Worm (Caenorhabditis elegans) whole organism, L4 larva: Measurements from ENCODE around the gene F35E8.6.
A peak's percentile ranks its signal among the peaks of the same experiment; 100 is the strongest.

Experiments
- D1046.2 ChIP-seq: fragments of 200-800 bp; sonication (Bioruptor generic); IDR thresholded peaks from 2 replicates; pipeline ENCODE4 v1.3.6; 2022; ENCODE audit warnings: missing genetic modification characterization, missing compliant biosample characterization
- F26F4.8 ChIP-seq: fragments of 200-800 bp; sonication (Bioruptor generic); conservative IDR thresholded peaks from 2 replicates; pipeline ENCODE4 v1.3.6; 2022; ENCODE audit warnings: missing genetic modification characterization, missing compliant biosample characterization
- F44E2.7 ChIP-seq: fragments of 200-800 bp; sonication (Bioruptor generic); IDR thresholded peaks from 2 replicates; pipeline ENCODE4 v2.1.2; 2022; ENCODE audit warnings: missing genetic modification characterization, missing compliant biosample characterization
- F49E8.2 ChIP-seq: sonication (generic microtip); optimal IDR thresholded peaks from 2 replicates; lab custom pipeline; 2016; ENCODE audit warnings: missing compliant biosample characterization, mild to moderate bottlenecking, missing genetic modification characterization, borderline replicate concordance
- T26A8.4 ChIP-seq: fragments of 200-800 bp; sonication (Bioruptor generic); IDR thresholded peaks from 2 replicates; pipeline ENCODE4 v1.3.6; 2022; ENCODE audit warnings: missing genetic modification characterization, missing compliant biosample characterization
- Y105C5A.15 ChIP-seq: fragments of 200-800 bp; sonication (Bioruptor generic); IDR thresholded peaks from 2 replicates; pipeline ENCODE4 v1.3.6; 2022; ENCODE audit warnings: missing genetic modification characterization, missing compliant biosample characterization
- Y5F2A.4 ChIP-seq: fragments of 200-800 bp; sonication (Bioruptor generic); optimal IDR thresholded peaks from 2 replicates; lab custom pipeline; 2018; ENCODE audit warnings: mild to moderate bottlenecking, missing genetic modification characterization, missing compliant biosample characterization
- Y75B8A.6 ChIP-seq: fragments of 200-800 bp; sonication (Bioruptor generic); IDR thresholded peaks from 2 replicates; pipeline ENCODE4 v1.3.6; 2022; ENCODE audit warnings: missing genetic modification reagents, missing genetic modification characterization, missing compliant biosample characterization
- ZK546.5 ChIP-seq, 2 experiments: sonication (generic microtip); optimal IDR thresholded peaks; 2 replicates each; lab custom pipeline; 2017; ENCODE audit warnings: missing biosample characterization in 2 of 2, missing genetic modification characterization in 2 of 2
- aha-1 ChIP-seq: fragments of 150-350 bp; peaks from one replicate; lab custom pipeline; 2014; ENCODE audit warnings: missing biosample characterization, missing genetic modification characterization
- attf-4 ChIP-seq: sonication (generic microtip); optimal IDR thresholded peaks from 3 replicates; lab custom pipeline; 2017; ENCODE audit warnings: missing biosample characterization, missing genetic modification characterization
- ceh-20 ChIP-seq: fragments of 200-800 bp; sonication (Bioruptor generic); IDR thresholded peaks from 2 replicates; pipeline ENCODE4 v1.3.6; 2022; ENCODE audit warnings: missing genetic modification reagents, missing genetic modification characterization, missing compliant biosample characterization
- ceh-62 ChIP-seq: sonication (generic microtip); optimal IDR thresholded peaks from 2 replicates; lab custom pipeline; 2017; ENCODE audit warnings: missing biosample characterization, missing genetic modification characterization
- ces-1 ChIP-seq: fragments of 150-350 bp; sonication (generic microtip); optimal IDR thresholded peaks from 4 replicates; lab custom pipeline; 2014; ENCODE audit warnings: missing biosample characterization, missing genetic modification reagents, missing genetic modification characterization
- cey-2 ChIP-seq: sonication (generic microtip); optimal IDR thresholded peaks from 3 replicates; lab custom pipeline; 2017; ENCODE audit warnings: missing genetic modification characterization, mild to moderate bottlenecking, missing compliant biosample characterization, antibody characterized with exemption, borderline replicate concordance; ENCODE audit not compliant: insufficient read depth
- daf-8 ChIP-seq: fragments of 200-800 bp; sonication (Bioruptor generic); IDR thresholded peaks from 2 replicates; pipeline ENCODE4 v1.3.6; 2022; ENCODE audit warnings: missing genetic modification characterization, missing compliant biosample characterization
- dmd-8 ChIP-seq: fragments of 200-800 bp; sonication (Bioruptor generic); IDR thresholded peaks from 2 replicates; pipeline ENCODE4 v1.3.6; 2022; ENCODE audit warnings: missing genetic modification characterization, missing compliant biosample characterization
- dmd-9 ChIP-seq: fragments of 200-800 bp; sonication (Bioruptor generic); IDR thresholded peaks from 2 replicates; pipeline ENCODE4 v1.3.6; 2022; ENCODE audit warnings: missing genetic modification reagents, missing genetic modification characterization, missing compliant biosample characterization
- dve-1 ChIP-seq: sonication (generic microtip); optimal IDR thresholded peaks from 2 replicates; lab custom pipeline; 2017; ENCODE audit warnings: antibody characterized with exemption, mild to moderate bottlenecking, missing genetic modification characterization, missing compliant biosample characterization; ENCODE audit not compliant: insufficient read depth
- egl-43 ChIP-seq: fragments of 200-800 bp; sonication (Bioruptor generic); IDR thresholded peaks from 2 replicates; pipeline ENCODE4 v1.3.6; 2022; ENCODE audit warnings: missing genetic modification reagents, missing genetic modification characterization, missing compliant biosample characterization
- fos-1 ChIP-seq: fragments of 150-350 bp; optimal IDR thresholded peaks from 2 replicates; lab custom pipeline; 2014; ENCODE audit warnings: missing biosample characterization, missing genetic modification characterization
- hif-1 ChIP-seq, 2 experiments: sonication (generic microtip); optimal IDR thresholded peaks; 2 replicates each; lab custom pipeline; 2016 to 2017; ENCODE audit warnings: missing compliant biosample characterization in 2 of 2, missing genetic modification characterization in 2 of 2, missing genetic modification reagents in 2 of 2, missing genotype in 2 of 2, mild to moderate bottlenecking in 1 of 2
- hlh-30 ChIP-seq: sonication (generic microtip); optimal IDR thresholded peaks from 2 replicates; lab custom pipeline; 2017; ENCODE audit warnings: antibody characterized with exemption, mild to moderate bottlenecking, missing genetic modification characterization, missing compliant biosample characterization; ENCODE audit not compliant: insufficient read depth
- hmg-1.1 ChIP-seq: fragments of 200-800 bp; sonication (Bioruptor generic); IDR thresholded peaks from 2 replicates; pipeline ENCODE4 v1.3.6; 2022; ENCODE audit warnings: missing genetic modification reagents, missing genetic modification characterization, missing compliant biosample characterization
- lim-7 ChIP-seq: fragments of 200-800 bp; sonication (Bioruptor generic); IDR thresholded peaks from 2 replicates; pipeline ENCODE4 v1.3.6; 2022; ENCODE audit warnings: missing genetic modification characterization, missing compliant biosample characterization
- lin-1 ChIP-seq: fragments of 200-800 bp; sonication (Bioruptor generic); IDR thresholded peaks from 2 replicates; pipeline ENCODE4 v1.3.6; 2022; ENCODE audit warnings: missing genetic modification reagents, missing genetic modification characterization, missing compliant biosample characterization
- lin-29 ChIP-seq: fragments of 200-800 bp; sonication (Bioruptor generic); IDR thresholded peaks from 2 replicates; pipeline ENCODE4 v1.3.6; 2022; ENCODE audit warnings: missing genetic modification reagents, missing genetic modification characterization, missing compliant biosample characterization
- lir-3 ChIP-seq: sonication (generic microtip); optimal IDR thresholded peaks from 2 replicates; lab custom pipeline; 2016; ENCODE audit warnings: mild to moderate bottlenecking, missing genetic modification characterization, missing compliant biosample characterization
- madf-9 ChIP-seq: fragments of 200-800 bp; sonication (Bioruptor generic); conservative IDR thresholded peaks from 2 replicates; pipeline ENCODE4 v1.3.6; 2022; ENCODE audit warnings: missing genetic modification reagents, missing genetic modification characterization, missing compliant biosample characterization
- mdl-1 ChIP-seq, 2 experiments: fragments of 150-350 bp in 1 of 2; sonication (generic microtip) in 1 of 2; optimal IDR thresholded peaks; 2 replicates each; lab custom pipeline; 2014 to 2017; ENCODE audit warnings: missing biosample characterization in 2 of 2, missing genetic modification characterization in 2 of 2
- mdt-29 ChIP-seq: fragments of 200-800 bp; sonication (Bioruptor generic); IDR thresholded peaks from 2 replicates; pipeline ENCODE4 v1.3.6; 2022; ENCODE audit warnings: missing genetic modification reagents, missing genetic modification characterization, missing compliant biosample characterization
- mep-1 ChIP-seq: fragments of 150-350 bp; sonication (generic microtip); optimal IDR thresholded peaks from 3 replicates; lab custom pipeline; 2014; ENCODE audit warnings: missing biosample characterization, missing genetic modification characterization
- mxl-2 ChIP-seq: fragments of 200-800 bp; sonication (Bioruptor generic); conservative IDR thresholded peaks from 2 replicates; pipeline ENCODE4 v1.3.6; 2022; ENCODE audit warnings: missing genetic modification reagents, missing genetic modification characterization, missing compliant biosample characterization
- nhr-10 ChIP-seq: fragments of 150-350 bp; optimal IDR thresholded peaks from 2 replicates; lab custom pipeline; 2014; ENCODE audit warnings: missing biosample characterization, missing genetic modification characterization
- nhr-102 ChIP-seq: sonication (generic microtip); optimal IDR thresholded peaks from 2 replicates; lab custom pipeline; 2016; ENCODE audit warnings: mild to moderate bottlenecking, missing genetic modification characterization, moderate library complexity, missing compliant biosample characterization
- nhr-111 ChIP-seq: fragments of 200-800 bp; sonication (Bioruptor generic); optimal IDR thresholded peaks from 2 replicates; lab custom pipeline; 2018; ENCODE audit warnings: mild to moderate bottlenecking, missing genetic modification characterization, missing compliant biosample characterization
- nhr-25 ChIP-seq: sonication (generic microtip); optimal IDR thresholded peaks from 2 replicates; lab custom pipeline; 2017; ENCODE audit warnings: missing genetic modification characterization, mild to moderate bottlenecking, missing compliant biosample characterization, antibody characterized with exemption, moderate library complexity, borderline replicate concordance; ENCODE audit not compliant: insufficient read depth
- nhr-42 ChIP-seq: fragments of 200-800 bp; sonication (Bioruptor generic); IDR thresholded peaks from 2 replicates; pipeline ENCODE4 v1.3.6; 2022; ENCODE audit warnings: missing genetic modification characterization, missing compliant biosample characterization
- nhr-76 ChIP-seq: fragments of 150-350 bp; optimal IDR thresholded peaks from 2 replicates; lab custom pipeline; 2014; ENCODE audit warnings: missing biosample characterization, missing genetic modification characterization
- nhr-77 ChIP-seq: fragments of 150-350 bp; optimal IDR thresholded peaks from 2 replicates; lab custom pipeline; 2014; ENCODE audit warnings: missing biosample characterization, missing genetic modification characterization
- pqm-1 ChIP-seq: sonication (generic microtip); optimal IDR thresholded peaks from 2 replicates; lab custom pipeline; 2017; ENCODE audit warnings: missing biosample characterization, missing genetic modification characterization
- set-16 ChIP-seq: fragments of 200-800 bp; sonication (Bioruptor generic); IDR thresholded peaks from 2 replicates; pipeline ENCODE4 v1.3.6; 2022; ENCODE audit warnings: missing genetic modification reagents, missing genetic modification characterization, missing compliant biosample characterization
- skn-1 ChIP-seq: fragments of 150-350 bp; optimal IDR thresholded peaks from 2 replicates; lab custom pipeline; 2014; ENCODE audit warnings: missing biosample characterization, missing genetic modification characterization
- snpc-1.2 ChIP-seq: fragments of 200-800 bp; sonication (Bioruptor generic); IDR thresholded peaks from 2 replicates; pipeline ENCODE4 v1.3.6; 2022; ENCODE audit warnings: missing genetic modification reagents, missing genetic modification characterization, missing compliant biosample characterization
- spr-1 ChIP-seq: sonication (generic microtip); optimal IDR thresholded peaks from 2 replicates; lab custom pipeline; 2016; ENCODE audit warnings: mild to moderate bottlenecking, missing genetic modification characterization, missing compliant biosample characterization
- spr-3 ChIP-seq: fragments of 200-800 bp; sonication (Bioruptor generic); optimal IDR thresholded peaks from 2 replicates; lab custom pipeline; 2018; ENCODE audit warnings: mild to moderate bottlenecking, missing genetic modification characterization, missing compliant biosample characterization
- tag-97 ChIP-seq: fragments of 200-800 bp; sonication (Bioruptor generic); IDR thresholded peaks from 2 replicates; pipeline ENCODE4 v1.3.6; 2022; ENCODE audit warnings: missing genetic modification characterization, missing compliant biosample characterization
- unc-62 ChIP-seq, 3 experiments: fragments of 150-350 bp in 1 of 3; sonication (generic microtip); optimal IDR thresholded peaks in 2 of 3; peaks in 1 of 3; 1 replicate in 1 of 3; 2 replicates in 2 of 3; lab custom pipeline; 2014 to 2017; ENCODE audit warnings: missing biosample characterization in 3 of 3, missing genetic modification characterization in 3 of 3, missing genetic modification reagents in 3 of 3, missing genotype in 1 of 3
- vab-7 ChIP-seq: fragments of 200-800 bp; sonication (Bioruptor generic); IDR thresholded peaks from 2 replicates; pipeline ENCODE4 v1.3.6; 2022; ENCODE audit warnings: missing genetic modification reagents, missing genetic modification characterization, missing compliant biosample characterization
- ztf-7 ChIP-seq: fragments of 150-350 bp; optimal IDR thresholded peaks from 2 replicates; lab custom pipeline; 2014; ENCODE audit warnings: missing biosample characterization, missing genetic modification characterization

The F35E8.6 gene

DNA sequence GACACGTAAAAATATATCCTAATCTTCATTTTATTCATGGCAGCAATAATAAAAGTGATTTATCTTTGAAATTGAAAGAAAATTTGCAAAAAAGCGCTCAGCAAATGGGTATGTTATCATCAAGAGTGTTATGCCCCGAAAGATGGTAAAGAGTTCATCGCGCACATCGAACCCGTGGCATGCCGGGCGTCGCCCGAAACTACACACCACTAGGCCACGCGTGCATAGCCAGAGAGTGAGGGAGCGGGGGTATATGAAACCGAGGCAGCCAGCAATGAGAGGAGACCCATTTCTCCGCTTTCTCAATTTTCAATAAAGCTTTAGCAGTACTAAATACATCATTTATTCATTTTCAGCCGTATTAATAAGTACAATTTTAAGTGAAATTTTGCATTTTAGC, 38.2 kb upstream of the F35E8.6 start (continued):
- TF ChIP-seq egl-43, result peak; percentile 99
- TF ChIP-seq hmg-1.1 (GFP tag; lab: Robert Waterston, UW), result peak; percentile 98
- TF ChIP-seq nhr-76, result no peak
- no peak for TF ChIP-seq nhr-25 (tag; lab: Kevin White, UChicago)
- TF ChIP-seq skn-1 (tag; lab: Kevin White, UChicago), result no peak
- 0 out of 2 replicates have a peak, but pooled peaks have one; percentile 45 for TF ChIP-seq tag-97 (GFP tag; lab: Robert Waterston, UW)
- peak; percentile 93 for TF ChIP-seq Y5F2A.4 (GFP tag; lab: Kevin White, UChicago)
- TF ChIP-seq mdl-1 (tag; optimal IDR thresholded peaks at IDR 0.05; lab: Kevin White, UChicago), result peak in 1 of 2 experiments; percentile 2
- peak; percentile 92 for TF ChIP-seq snpc-1.2 (GFP tag; lab: Robert Waterston, UW)
- peak; percentile 89 for TF ChIP-seq lir-3 (tag; lab: Kevin White, UChicago)
- TF ChIP-seq fos-1 (tag; lab: Kevin White, UChicago), result no peak
- no peak for TF ChIP-seq nhr-102 (tag; lab: Kevin White, UChicago)
- TF ChIP-seq hlh-30 (tag; lab: Kevin White, UChicago), result peak; percentile 78
- TF ChIP-seq ceh-62, result no peak
- TF ChIP-seq pqm-1 (tag; lab: Kevin White, UChicago), result no peak
- TF ChIP-seq nhr-10 (tag; lab: Kevin White, UChicago), result peak; percentile 27
- TF ChIP-seq F26F4.8 (GFP tag; lab: Robert Waterston, UW), result peak; percentile 98
- TF ChIP-seq dve-1, result no peak
- peak; percentile 94 for TF ChIP-seq daf-8 (GFP tag; lab: Robert Waterston, UW)
- peak; percentile 89 for TF ChIP-seq F49E8.2 (tag; lab: Kevin White, UChicago)
- TF ChIP-seq ZK546.5 (tag; optimal IDR thresholded peaks at IDR 0.05; lab: Kevin White, UChicago), result no peak
- peak; percentile 85 for TF ChIP-seq dmd-9 (GFP tag; lab: Robert Waterston, UW)
- TF ChIP-seq mep-1 (tag; lab: Kevin White, UChicago), result no peak
- peak; percentile 99 for TF ChIP-seq vab-7 (GFP tag; lab: Robert Waterston, UW)
- TF ChIP-seq hif-1 (tag; optimal IDR thresholded peaks at IDR 0.05; lab: Kevin White, UChicago), result peak; percentile 64 to 80
- peak; percentile 97 for TF ChIP-seq Y75B8A.6 (GFP tag; lab: Robert Waterston, UW)
- TF ChIP-seq nhr-42 (GFP tag; lab: Robert Waterston, UW), result peak; percentile 95
- peak; percentile 86 for TF ChIP-seq mxl-2 (GFP tag; lab: Robert Waterston, UW)
- TF ChIP-seq aha-1, result peak; percentile 64
- TF ChIP-seq nhr-77 (tag; lab: Kevin White, UChicago), result peak; percentile 79
- peak; percentile 84 for TF ChIP-seq lin-29 (GFP tag; lab: Robert Waterston, UW)
- TF ChIP-seq mdt-29 (GFP tag; lab: Robert Waterston, UW), result peak; percentile 88
- TF ChIP-seq Y105C5A.15, result peak; percentile 97
- TF ChIP-seq spr-1 (tag; lab: Kevin White, UChicago), result peak; percentile 93
- peak; percentile 26 for TF ChIP-seq ces-1
- TF ChIP-seq attf-4, result no peak
- TF ChIP-seq set-16, result no peak; the same call in 1 of the 2 replicates
- peak; percentile 69 for TF ChIP-seq ceh-20
- peak; percentile 99 for TF ChIP-seq lim-7 (GFP tag; lab: Robert Waterston, UW)
- TF ChIP-seq D1046.2 (GFP tag; lab: Robert Waterston, UW), result peak; percentile 96
- peak; percentile 91 for TF ChIP-seq spr-3
- peak; percentile 94 for TF ChIP-seq T26A8.4
- peak; percentile 97 for TF ChIP-seq nhr-111 (GFP tag; lab: Kevin White, UChicago)
- peak; percentile 90 for TF ChIP-seq lin-1
- TF ChIP-seq cey-2, result no peak
- TF ChIP-seq madf-9 (GFP tag; lab: Robert Waterston, UW), result peak; percentile 93
- TF ChIP-seq unc-62 (GFP tag; optimal IDR thresholded peaks at IDR 0.05 in 1 of 2; lab: Kevin White, UChicago), result no peak
- peak; percentile 54 for TF ChIP-seq unc-62 (tag; optimal IDR thresholded peaks at IDR 0.05; lab: Kevin White, UChicago)
- peak; percentile 99 for TF ChIP-seq dmd-8 (GFP tag; lab: Robert Waterston, UW)
- TF ChIP-seq ztf-7 (tag; lab: Kevin White, UChicago), result peak; percentile 80
- peak; percentile 99 for TF ChIP-seq F44E2.7
